Fruit fly (Drosophila melanogaster): ENCODE data around the gene CG3679.

Gene CG3679

dm6 chrX:16325472-16325871, 21.8 kb downstream of the CG3679 start, which contains the start of gene CalpC:
CalpC (plus strand) TSS chrX:16325763.
- no peak for TF ChIP-seq CG17801 (GFP tag; optimal IDR thresholded peaks at IDR 0.05; ENCODE audit: partially characterized antibody)

DNA sequence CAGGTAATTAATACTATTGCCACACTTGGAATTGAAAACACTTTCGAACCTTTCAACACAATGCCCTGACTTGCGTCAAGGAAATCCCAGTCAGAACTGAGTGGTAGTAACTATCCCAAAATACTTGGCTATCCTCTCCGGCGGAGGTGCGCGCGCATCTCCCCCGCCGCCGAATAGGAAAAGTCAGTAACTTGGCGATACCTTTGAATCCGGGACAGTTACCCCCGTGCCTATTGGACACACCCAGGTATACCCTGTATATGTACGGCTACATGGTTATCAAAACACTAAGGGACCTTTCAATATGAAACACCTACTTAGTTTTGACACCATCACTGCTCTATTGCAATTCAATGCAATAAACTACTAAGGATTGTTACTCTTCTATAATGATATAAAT, 27.0 kb downstream of the CG3679 start, which contains the start of gene CG9919:
TSS of gene CG9919 (minus strand) at position 101 of the 400 bp plus-strand sequence.
- no peak for TF ChIP-seq CG17801 (GFP tag; optimal IDR thresholded peaks at IDR 0.05; ENCODE audit: partially characterized antibody)

dm6 chrX:16331562-16332233, 28.0 kb downstream of the CG3679 start:
- no peak for TF ChIP-seq CG17801 (GFP tag; optimal IDR thresholded peaks at IDR 0.05; ENCODE audit: partially characterized antibody)

DNA sequence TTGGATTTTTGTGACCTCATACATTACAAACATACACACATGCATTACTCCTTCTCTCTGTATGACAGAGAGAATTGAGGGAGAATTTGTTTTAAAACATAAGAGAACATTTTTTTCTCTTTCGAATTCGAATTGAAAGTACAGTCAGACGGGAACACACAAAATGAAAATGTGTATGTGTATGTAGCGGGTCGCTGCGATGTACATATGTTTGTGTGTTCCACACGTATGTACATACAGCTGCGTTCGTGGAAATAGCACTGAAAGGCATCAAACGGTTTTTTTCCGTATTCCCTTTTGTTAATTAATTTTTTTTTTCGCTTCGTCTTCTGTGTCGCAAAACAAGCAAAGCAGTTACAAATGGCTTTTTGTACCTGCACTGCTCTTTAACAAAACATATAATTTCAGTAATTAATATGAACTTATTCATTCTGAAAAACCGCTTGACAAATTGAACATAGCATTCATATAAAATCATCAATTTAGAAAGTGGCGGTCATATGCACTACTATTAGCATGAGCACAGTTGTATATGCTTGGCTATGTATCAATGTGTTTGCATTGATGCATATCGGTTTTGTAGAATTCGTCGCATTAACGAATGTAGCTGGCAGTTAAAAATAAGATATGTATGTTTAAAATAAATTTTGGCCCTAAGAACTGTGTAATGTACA, 29.1 kb downstream of the CG3679 start:
- TF ChIP-seq CG17801 (GFP tag; optimal IDR thresholded peaks at IDR 0.05; ENCODE audit: partially characterized antibody) = peak; percentile 93

dm6 chrX:16333434-16334141, 29.9 kb downstream of the CG3679 start, which contains the start of the genes CG9921 and Dsp1:
CG9921 (minus strand) TSS chrX:16333600.
Dsp1 (plus strand) TSS chrX:16333612.
- peak; percentile 55 for TF ChIP-seq CG17801 (GFP tag; optimal IDR thresholded peaks at IDR 0.05; ENCODE audit: partially characterized antibody)

dm6 chrX:16334251-16334860, 30.7 kb downstream of the CG3679 start:
- TF ChIP-seq CG17801 (GFP tag; optimal IDR thresholded peaks at IDR 0.05; ENCODE audit: partially characterized antibody) = no peak

dm6 chrX:16335107-16335642, 31.5 kb downstream of the CG3679 start:
- TF ChIP-seq CG17801 (GFP tag; optimal IDR thresholded peaks at IDR 0.05; ENCODE audit: partially characterized antibody) = peak; percentile 66

dm6 chrX:16350062-16350461, 46.4 kb downstream of the CG3679 start, which contains the start of gene sl:
sl (plus strand) TSS chrX:16350315.
- TF ChIP-seq CG17801 (GFP tag; optimal IDR thresholded peaks at IDR 0.05; ENCODE audit: partially characterized antibody) = no peak

All from ovary, adult (tissue).